Fruit fly (Drosophila melanogaster) whole organism, embryonic: ENCODE results near the gene Ccp84Aa.

Source experiments
- Atf6 ChIP-seq: fragments of 200-800 bp; sonication (Bioruptor generic); IDR thresholded peaks from 2 replicates; pipeline ENCODE4 v1.3.6; 2022; ENCODE audit warnings: missing biosample characterization, missing genetic modification characterization
- CG10654 ChIP-seq: fragments of 200-800 bp; sonication (Bioruptor generic); optimal IDR thresholded peaks from 2 replicates; lab custom pipeline; 2016; ENCODE audit warnings: missing biosample characterization, missing genetic modification characterization
- CG11695 ChIP-seq: fragments of 200-800 bp; sonication (Bioruptor generic); IDR thresholded peaks from 3 replicates; pipeline ENCODE4 v1.3.6; 2022; ENCODE audit warnings: missing biosample characterization, missing genetic modification characterization
- CG12236 ChIP-seq: fragments of 200-800 bp; sonication (Bioruptor generic); optimal IDR thresholded peaks from 2 replicates; lab custom pipeline; 2016; ENCODE audit warnings: missing biosample characterization, missing genetic modification characterization
- CG13123 ChIP-seq: fragments of 200-800 bp; sonication (Bioruptor generic); optimal IDR thresholded peaks from 2 replicates; lab custom pipeline; 2016; ENCODE audit warnings: missing biosample characterization, missing genetic modification characterization
- CG14014 ChIP-seq: fragments of 200-800 bp; sonication (Bioruptor generic); IDR thresholded peaks from 2 replicates; pipeline ENCODE4 v1.3.6; 2022; ENCODE audit warnings: missing biosample characterization, missing genetic modification characterization
- CG15073 ChIP-seq: fragments of 200-800 bp; sonication (Bioruptor generic); optimal IDR thresholded peaks from 2 replicates; lab custom pipeline; 2016; ENCODE audit warnings: missing biosample characterization, missing genetic modification characterization
- CG17361 ChIP-seq: fragments of 200-800 bp; sonication (Bioruptor generic); IDR thresholded peaks from 3 replicates; pipeline ENCODE4 v1.3.6; 2022; ENCODE audit warnings: missing biosample characterization, missing genetic modification characterization
- CG1792 ChIP-seq: fragments of 200-800 bp; sonication (Bioruptor generic); optimal IDR thresholded peaks from 2 replicates; lab custom pipeline; 2016; ENCODE audit warnings: missing biosample characterization, missing genetic modification characterization
- CG2712 ChIP-seq: fragments of 200-800 bp; optimal IDR thresholded peaks from 3 replicates; lab custom pipeline; 2019; ENCODE audit warnings: missing biosample characterization, mild to moderate bottlenecking, missing genetic modification characterization, moderate library complexity
- CG3847 ChIP-seq: fragments of 200-800 bp; sonication (Bioruptor generic); IDR thresholded peaks from 2 replicates; pipeline ENCODE4 v1.3.6; 2022; ENCODE audit warnings: missing biosample characterization, missing genetic modification characterization
- CG4424 ChIP-seq: fragments of 200-800 bp; sonication (Bioruptor generic); optimal IDR thresholded peaks from 3 replicates; lab custom pipeline; 2016; ENCODE audit warnings: missing biosample characterization, missing genetic modification characterization
- CG7556 ChIP-seq: fragments of 200-800 bp; sonication (Bioruptor generic); optimal IDR thresholded peaks from 2 replicates; lab custom pipeline; 2017; ENCODE audit warnings: missing biosample characterization, mild to moderate bottlenecking, missing genetic modification characterization
- CG7963 ChIP-seq: fragments of 200-800 bp; sonication (Bioruptor generic); IDR thresholded peaks from 3 replicates; pipeline ENCODE4 v1.3.6; 2022; ENCODE audit warnings: missing biosample characterization, missing genetic modification characterization; ENCODE audit not compliant: partially characterized antibody
- CG8944 ChIP-seq: fragments of 200-800 bp; sonication (Bioruptor generic); optimal IDR thresholded peaks from 3 replicates; lab custom pipeline; 2016; ENCODE audit warnings: missing biosample characterization, missing genetic modification characterization
- Camta ChIP-seq: fragments of 200-800 bp; sonication (Bioruptor generic); optimal IDR thresholded peaks from 2 replicates; lab custom pipeline; 2016; ENCODE audit warnings: missing biosample characterization, missing genetic modification characterization
- CoRest ChIP-seq: fragments of 200-800 bp; sonication (Bioruptor generic); optimal IDR thresholded peaks from 3 replicates; lab custom pipeline; 2018; ENCODE audit warnings: missing biosample characterization, mild to moderate bottlenecking, missing genetic modification characterization, moderate library complexity
- E2f1 ChIP-seq: fragments of 200-800 bp; sonication (Bioruptor generic); IDR thresholded peaks from 2 replicates; pipeline ENCODE4 v1.3.6; 2022; ENCODE audit warnings: missing biosample characterization, missing genetic modification characterization
- HLH4C ChIP-seq: fragments of 200-800 bp; sonication (Bioruptor generic); IDR thresholded peaks from 3 replicates; pipeline ENCODE4 v1.3.6; 2022; ENCODE audit warnings: missing biosample characterization, missing genetic modification characterization; ENCODE audit not compliant: partially characterized antibody
- HLHmδ ChIP-seq: fragments of 200-800 bp; sonication (Bioruptor generic); optimal IDR thresholded peaks from 2 replicates; lab custom pipeline; 2018; ENCODE audit warnings: missing biosample characterization, mild to moderate bottlenecking, missing genetic modification characterization, moderate library complexity
- HmgZ ChIP-seq: fragments of 200-800 bp; sonication (Bioruptor generic); optimal IDR thresholded peaks from 2 replicates; lab custom pipeline; 2018; ENCODE audit warnings: missing biosample characterization, mild to moderate bottlenecking, missing genetic modification characterization
- MESR4 ChIP-seq: fragments of 200-800 bp; sonication (Bioruptor generic); optimal IDR thresholded peaks from 2 replicates; lab custom pipeline; 2018; ENCODE audit warnings: missing biosample characterization, mild to moderate bottlenecking, missing genetic modification characterization, moderate library complexity
- Mrtf ChIP-seq: fragments of 200-800 bp; sonication (Bioruptor generic); IDR thresholded peaks from 3 replicates; pipeline ENCODE4 v1.3.6; 2022; ENCODE audit warnings: missing biosample characterization, missing genetic modification characterization
- NC2β ChIP-seq: fragments of 200-800 bp; sonication (Bioruptor generic); optimal IDR thresholded peaks from 2 replicates; lab custom pipeline; 2016; ENCODE audit warnings: missing biosample characterization, missing genetic modification characterization
- Opbp ChIP-seq: fragments of 200-800 bp; sonication (Bioruptor generic); IDR thresholded peaks from 3 replicates; pipeline ENCODE4 v1.3.6; 2022; ENCODE audit warnings: missing biosample characterization, missing genetic modification characterization; ENCODE audit not compliant: partially characterized antibody
- PHDP ChIP-seq: fragments of 200-800 bp; sonication (Bioruptor generic); optimal IDR thresholded peaks from 3 replicates; lab custom pipeline; 2018; ENCODE audit warnings: missing biosample characterization, mild to moderate bottlenecking, missing genetic modification characterization, moderate library complexity
- Stat92E ChIP-seq, 3 experiments: fragments of >200 bp in 2 of 3; fragments of 200-800 bp in 1 of 3; sonication (Bioruptor generic) in 1 of 3; optimal IDR thresholded peaks; 2 replicates each; lab custom pipeline; 2017 to 2019; ENCODE audit warnings: missing biosample characterization in 3 of 3, missing genetic modification characterization in 3 of 3, mild to moderate bottlenecking in 1 of 3, moderate library complexity in 1 of 3
- Taf1 ChIP-seq: fragments of 200-800 bp; sonication (Bioruptor generic); IDR thresholded peaks from 2 replicates; pipeline ENCODE4 v1.3.6; 2022; ENCODE audit warnings: missing biosample characterization, missing genetic modification characterization
- Xbp1 ChIP-seq: fragments of 200-800 bp; sonication (Bioruptor generic); optimal IDR thresholded peaks from 3 replicates; lab custom pipeline; 2016; ENCODE audit warnings: missing biosample characterization, mild to moderate bottlenecking, missing genetic modification characterization
- ato ChIP-seq: fragments of 200-800 bp; sonication (Bioruptor generic); IDR thresholded peaks from 2 replicates; pipeline ENCODE4 v1.3.6; 2022; ENCODE audit warnings: missing biosample characterization, missing genetic modification characterization; ENCODE audit not compliant: partially characterized antibody
- bab2 ChIP-seq: fragments of 200-800 bp; sonication (Bioruptor generic); optimal IDR thresholded peaks from 2 replicates; lab custom pipeline; 2016; ENCODE audit warnings: missing biosample characterization, missing genetic modification characterization
- corto ChIP-seq: fragments of 200-800 bp; sonication (Bioruptor generic); optimal IDR thresholded peaks from 2 replicates; lab custom pipeline; 2016; ENCODE audit warnings: missing biosample characterization, mild to moderate bottlenecking, missing genetic modification characterization, moderate library complexity
- croc ChIP-seq: fragments of 200-800 bp; sonication (Bioruptor generic); conservative IDR thresholded peaks from 3 replicates; pipeline ENCODE4 v1.3.6; 2022; ENCODE audit warnings: missing biosample characterization, missing genetic modification characterization
- emc ChIP-seq: fragments of 200-800 bp; sonication (Bioruptor generic); optimal IDR thresholded peaks from 2 replicates; lab custom pipeline; 2016; ENCODE audit warnings: missing biosample characterization, missing genetic modification characterization
- en ChIP-seq: fragments of 200-800 bp; sonication (Bioruptor generic); optimal IDR thresholded peaks from 2 replicates; lab custom pipeline; 2016; ENCODE audit warnings: missing biosample characterization, missing genetic modification characterization
- gce ChIP-seq: fragments of 200-800 bp; sonication (Bioruptor generic); IDR thresholded peaks from 3 replicates; pipeline ENCODE4 v1.3.6; 2022; ENCODE audit warnings: missing biosample characterization, missing genetic modification characterization
- grn ChIP-seq: fragments of 200-800 bp; sonication (Bioruptor generic); optimal IDR thresholded peaks from 3 replicates; lab custom pipeline; 2017; ENCODE audit warnings: missing biosample characterization, missing genetic modification characterization
- h ChIP-seq: fragments of >200 bp; optimal IDR thresholded peaks from 2 replicates; lab custom pipeline; 2017
- her ChIP-seq: fragments of 200-800 bp; sonication (Bioruptor generic); optimal IDR thresholded peaks from 2 replicates; lab custom pipeline; 2016; ENCODE audit warnings: missing biosample characterization, missing genetic modification characterization
- insv ChIP-seq, 2 experiments: fragments of 200-800 bp; sonication (Bioruptor generic); optimal IDR thresholded peaks; 3 replicates each; lab custom pipeline; 2016 to 2018; ENCODE audit warnings: missing biosample characterization in 2 of 2, missing genetic modification characterization in 2 of 2
- mirr ChIP-seq: fragments of 200-800 bp; sonication (Bioruptor generic); optimal IDR thresholded peaks from 3 replicates; lab custom pipeline; 2018; ENCODE audit warnings: missing biosample characterization, mild to moderate bottlenecking, missing genetic modification characterization
- mld ChIP-seq: fragments of 200-800 bp; sonication (Bioruptor generic); IDR thresholded peaks from 3 replicates; pipeline ENCODE4 v1.3.6; 2022; ENCODE audit warnings: missing biosample characterization, missing genetic modification characterization; ENCODE audit not compliant: partially characterized antibody
- nerfin-1 ChIP-seq: fragments of 200-800 bp; sonication (Bioruptor generic); optimal IDR thresholded peaks from 3 replicates; lab custom pipeline; 2019; ENCODE audit warnings: missing biosample characterization, mild to moderate bottlenecking, missing genetic modification characterization, moderate library complexity
- nmo ChIP-seq: fragments of 200-800 bp; sonication (Bioruptor generic); optimal IDR thresholded peaks from 2 replicates; lab custom pipeline; 2018; ENCODE audit warnings: missing biosample characterization, mild to moderate bottlenecking, missing genetic modification characterization, moderate library complexity
- pzg ChIP-seq: fragments of 200-800 bp; sonication (Bioruptor generic); optimal IDR thresholded peaks from 3 replicates; lab custom pipeline; 2018; ENCODE audit warnings: missing biosample characterization, mild to moderate bottlenecking, missing genetic modification characterization, moderate library complexity
- ranshi ChIP-seq: fragments of 200-800 bp; sonication (Bioruptor generic); IDR thresholded peaks from 2 replicates; pipeline ENCODE4 v1.3.6; 2022; ENCODE audit warnings: missing biosample characterization, missing genetic modification characterization
- scrt ChIP-seq: fragments of 200-800 bp; sonication (Bioruptor generic); optimal IDR thresholded peaks from 2 replicates; lab custom pipeline; 2018; ENCODE audit warnings: missing biosample characterization, mild to moderate bottlenecking, missing genetic modification characterization, moderate library complexity
- slbo ChIP-seq: fragments of 200-800 bp; sonication (Bioruptor generic); IDR thresholded peaks from 2 replicates; pipeline ENCODE4 v1.3.6; 2022; ENCODE audit warnings: missing biosample characterization, missing genetic modification characterization
- stwl ChIP-seq: fragments of 200-800 bp; sonication (Bioruptor generic); optimal IDR thresholded peaks from 3 replicates; lab custom pipeline; 2018; ENCODE audit warnings: missing biosample characterization, mild to moderate bottlenecking, missing genetic modification characterization, moderate library complexity
- tup ChIP-seq: fragments of 200-800 bp; sonication (Bioruptor generic); optimal IDR thresholded peaks from 2 replicates; lab custom pipeline; 2016; ENCODE audit warnings: missing biosample characterization, mild to moderate bottlenecking, missing genetic modification characterization, moderate library complexity
- wor ChIP-seq: fragments of 200-800 bp; sonication (Bioruptor generic); IDR thresholded peaks from 2 replicates; pipeline ENCODE4 v1.3.6; 2022; ENCODE audit warnings: missing biosample characterization, missing genetic modification characterization
- yki ChIP-seq: fragments of >200 bp; optimal IDR thresholded peaks from 3 replicates; lab custom pipeline; 2018

Ccp84Aa gene

DNA sequence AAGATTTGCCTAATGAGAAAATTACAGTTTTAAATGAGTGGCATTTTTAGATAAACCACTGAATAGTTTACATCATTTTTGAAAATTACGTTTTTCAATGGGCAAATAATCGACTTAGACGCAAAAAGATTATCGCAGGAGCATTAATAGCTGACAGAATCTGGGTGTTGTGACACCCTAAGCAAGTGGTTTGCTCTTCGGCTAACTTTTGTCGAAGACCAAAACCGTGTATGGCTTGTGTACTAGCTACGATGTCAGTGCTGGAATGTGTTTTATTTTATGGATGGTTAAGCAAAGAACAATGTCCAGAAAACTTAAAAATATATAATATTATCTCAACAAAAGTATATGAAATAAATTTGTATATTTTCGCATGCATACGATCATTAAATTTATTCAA is 5.0 kb downstream of the Ccp84Aa start (continued):
- TF ChIP-seq NC2β (GFP tag; lab: Kevin White, UChicago): no peak
- 0 out of 2 replicates have a peak, but pooled peaks have one; percentile 31 for TF ChIP-seq ato (GFP tag; lab: Robert Waterston, UW)
- TF ChIP-seq nmo (GFP tag; lab: Kevin White, UChicago): peak; percentile 60
- TF ChIP-seq CG10654: no peak
- no peak for TF ChIP-seq MESR4 (GFP tag; lab: Kevin White, UChicago)
- TF ChIP-seq bab2 (GFP tag; lab: Kevin White, UChicago): no peak
- TF ChIP-seq gce (GFP tag; lab: Robert Waterston, UW): no peak
- no peak for TF ChIP-seq Taf1 (GFP tag; lab: Robert Waterston, UW)
- peak; percentile 24 for TF ChIP-seq HmgZ (tag; lab: Kevin White, UChicago)
- TF ChIP-seq nerfin-1: peak; percentile 95
- no peak for TF ChIP-seq Atf6 (GFP tag; lab: Robert Waterston, UW)
- TF ChIP-seq CoRest (tag; lab: Kevin White, UChicago): peak; percentile 57
- no peak for TF ChIP-seq ranshi (GFP tag; lab: Robert Waterston, UW)
- no peak for TF ChIP-seq corto (GFP tag; lab: Kevin White, UChicago)
- TF ChIP-seq croc (GFP tag; lab: Robert Waterston, UW): no peak
- 0 out of 3 replicates have a peak, but pooled peaks have one; percentile 17 for TF ChIP-seq HLH4C (GFP tag; lab: Robert Waterston, UW)
- TF ChIP-seq emc (GFP tag; lab: Kevin White, UChicago): no peak
- no peak for TF ChIP-seq en
- TF ChIP-seq CG7963: peak; percentile 52; the same call in 1 of the 3 replicates
- 0 out of 3 replicates have a peak, but pooled peaks have one; percentile 22 for TF ChIP-seq CG17361 (GFP tag; lab: Robert Waterston, UW)
- TF ChIP-seq wor: no peak
- TF ChIP-seq her (GFP tag; lab: Kevin White, UChicago): no peak
- TF ChIP-seq CG1792: no peak
- TF ChIP-seq Opbp (GFP tag; lab: Robert Waterston, UW): peak; percentile 76; the same call in 2 of the 3 replicates
- TF ChIP-seq CG3847 (GFP tag; lab: Robert Waterston, UW): 0 out of 2 replicates have a peak, but pooled peaks have one; percentile 15
- TF ChIP-seq HLHmδ (GFP tag; lab: Kevin White, UChicago): no peak
- no peak for TF ChIP-seq CG7556 (GFP tag; lab: Kevin White, UChicago)
- no peak for TF ChIP-seq CG11695 (GFP tag; lab: Robert Waterston, UW)
- TF ChIP-seq Camta: no peak
- no peak for TF ChIP-seq Xbp1
- TF ChIP-seq CG13123 (GFP tag; lab: Kevin White, UChicago): no peak
- peak; percentile 58 for TF ChIP-seq CG4424 (GFP tag; lab: Kevin White, UChicago)
- TF ChIP-seq tup (GFP tag; lab: Kevin White, UChicago): no peak
- no peak for TF ChIP-seq Stat92E (GFP tag; optimal IDR thresholded peaks at IDR 0.05; lab: Kevin White, UChicago)
- no peak for TF ChIP-seq PHDP
- no peak for TF ChIP-seq CG12236
- TF ChIP-seq CG14014 (GFP tag; lab: Robert Waterston, UW): no peak
- TF ChIP-seq insv (GFP tag; optimal IDR thresholded peaks at IDR 0.05; lab: Kevin White, UChicago): peak in 1 of 2 experiments; percentile 76
- TF ChIP-seq stwl: peak; percentile 100
- no peak for TF ChIP-seq E2f1 (GFP tag; lab: Robert Waterston, UW)
- peak; percentile 56 for TF ChIP-seq yki (lab: Kevin White, UChicago)
- TF ChIP-seq CG2712: peak; percentile 31
- no peak for TF ChIP-seq Mrtf (GFP tag; lab: Robert Waterston, UW)
- TF ChIP-seq pzg (GFP tag; lab: Kevin White, UChicago): peak; percentile 40
- TF ChIP-seq slbo (GFP tag; lab: Robert Waterston, UW): peak; percentile 50
- no peak for TF ChIP-seq mld (GFP tag; lab: Robert Waterston, UW)
- TF ChIP-seq mirr (GFP tag; lab: Kevin White, UChicago): no peak
- no peak for TF ChIP-seq grn (GFP tag; lab: Kevin White, UChicago)
- TF ChIP-seq h (lab: Kevin White, UChicago): no peak
- no peak for TF ChIP-seq scrt (GFP tag; lab: Kevin White, UChicago)
- no peak for TF ChIP-seq CG8944 (GFP tag; lab: Kevin White, UChicago)
- no peak for TF ChIP-seq CG15073 (GFP tag; lab: Kevin White, UChicago)
